Worm (Caenorhabditis elegans) whole organism, L1 larva: ENCODE measurements around the gene nhr-68.

Experiments used
- C04F5.9 ChIP-seq: sonication (generic microtip); optimal IDR thresholded peaks from 2 replicates; lab custom pipeline; 2016; ENCODE audit warnings: missing genetic modification characterization, missing compliant biosample characterization
- C34B4.2 ChIP-seq: sonication (generic microtip); optimal IDR thresholded peaks from 2 replicates; lab custom pipeline; 2017; ENCODE audit warnings: mild to moderate bottlenecking, missing genetic modification characterization, missing compliant biosample characterization
- ceh-63 ChIP-seq: fragments of 200-800 bp; sonication (Bioruptor generic); optimal IDR thresholded peaks from 2 replicates; lab custom pipeline; 2018; ENCODE audit warnings: mild to moderate bottlenecking, missing genetic modification characterization, missing compliant biosample characterization
- ceh-82 ChIP-seq, 3 experiments: fragments of 150-350 bp in 1 of 3; sonication (generic microtip) in 2 of 3; optimal IDR thresholded peaks; 2 replicates each; lab custom pipeline; 2014 to 2017; ENCODE audit warnings: missing biosample characterization in 3 of 3, missing genetic modification characterization in 3 of 3
- ceh-88 ChIP-seq: fragments of 200-800 bp; sonication (Bioruptor generic); IDR thresholded peaks from 2 replicates; pipeline ENCODE4 v1.3.6; 2022; ENCODE audit warnings: missing genetic modification characterization, missing compliant biosample characterization
- efl-1 ChIP-seq, 4 experiments: fragments of 150-350 bp; optimal IDR thresholded peaks in 3 of 4; peaks in 1 of 4; 1 replicate in 1 of 4; 2 replicates in 3 of 4; lab custom pipeline; 2014; ENCODE audit warnings: missing biosample characterization in 2 of 4, missing genetic modification characterization in 2 of 4, missing genetic modification reagents in 2 of 4
- egl-13 ChIP-seq: sonication (generic microtip); optimal IDR thresholded peaks from 2 replicates; lab custom pipeline; 2016; ENCODE audit warnings: missing genotype, missing genetic modification reagents, missing genetic modification characterization, missing compliant biosample characterization
- egl-27 ChIP-seq, 2 experiments: fragments of 150-350 bp in 1 of 2; sonication (generic microtip); optimal IDR thresholded peaks; 3 replicates each; lab custom pipeline; 2017 to 2018; ENCODE audit warnings: missing biosample characterization in 2 of 2, missing genetic modification characterization in 2 of 2, missing genetic modification reagents in 2 of 2
- elt-2 ChIP-seq: sonication (generic microtip); optimal IDR thresholded peaks from 2 replicates; lab custom pipeline; 2016; ENCODE audit warnings: missing genetic modification characterization, mild to moderate bottlenecking, inconsistent platforms, missing compliant biosample characterization, missing genetic modification reagents
- ets-5 ChIP-seq: fragments of 200-800 bp; sonication (Bioruptor generic); IDR thresholded peaks from 2 replicates; pipeline ENCODE4 v1.3.6; 2022; ENCODE audit warnings: missing genetic modification characterization, missing compliant biosample characterization
- irx-1 ChIP-seq: sonication (generic microtip); optimal IDR thresholded peaks from 2 replicates; lab custom pipeline; 2016; ENCODE audit warnings: missing genetic modification characterization, missing compliant biosample characterization
- lin-13 ChIP-seq: fragments of 150-350 bp; optimal IDR thresholded peaks from 2 replicates; lab custom pipeline; 2014; ENCODE audit warnings: missing biosample characterization, missing genetic modification reagents, missing genetic modification characterization
- lin-14 ChIP-seq: fragments of 200-800 bp; sonication (Bioruptor generic); optimal IDR thresholded peaks from 2 replicates; lab custom pipeline; 2018; ENCODE audit warnings: mild to moderate bottlenecking, missing genetic modification characterization, moderate library complexity, missing compliant biosample characterization
- lin-39 ChIP-seq: fragments of 150-350 bp; optimal IDR thresholded peaks from 2 replicates; lab custom pipeline; 2014; ENCODE audit warnings: missing biosample characterization, missing genetic modification reagents, missing genetic modification characterization
- lir-3 ChIP-seq: sonication (generic microtip); optimal IDR thresholded peaks from 2 replicates; lab custom pipeline; 2016; ENCODE audit warnings: mild to moderate bottlenecking, missing genetic modification characterization, moderate library complexity, missing compliant biosample characterization; ENCODE audit not compliant: poor library complexity
- lsy-2 ChIP-seq, 2 experiments: fragments of 150-350 bp; optimal IDR thresholded peaks; 2 replicates each; lab custom pipeline; 2014; ENCODE audit warnings: missing biosample characterization in 2 of 2, missing genetic modification characterization in 2 of 2
- mab-9 ChIP-seq: fragments of 200-800 bp; sonication (Bioruptor generic); IDR thresholded peaks from 2 replicates; pipeline ENCODE4 v1.3.6; 2022; ENCODE audit warnings: missing genetic modification reagents, missing genetic modification characterization, missing compliant biosample characterization
- mdl-1 ChIP-seq, 2 experiments: fragments of 150-350 bp; optimal IDR thresholded peaks; 2 replicates each; lab custom pipeline; 2014 to 2017; ENCODE audit warnings: missing biosample characterization in 2 of 2, missing genetic modification characterization in 2 of 2, inconsistent platforms in 1 of 2
- mef-2 ChIP-seq: fragments of 150-350 bp; optimal IDR thresholded peaks from 2 replicates; lab custom pipeline; 2014; ENCODE audit warnings: missing biosample characterization, missing genetic modification characterization
- mep-1 ChIP-seq: fragments of 150-350 bp; optimal IDR thresholded peaks from 2 replicates; lab custom pipeline; 2014; ENCODE audit warnings: missing biosample characterization, missing genetic modification characterization
- nhr-20 ChIP-seq: sonication (generic microtip); optimal IDR thresholded peaks from 2 replicates; lab custom pipeline; 2016; ENCODE audit warnings: mild to moderate bottlenecking, missing genetic modification characterization, missing compliant biosample characterization
- nhr-237 ChIP-seq: fragments of 150-350 bp; optimal IDR thresholded peaks from 2 replicates; lab custom pipeline; 2014; ENCODE audit warnings: missing biosample characterization, missing genetic modification characterization
- nhr-28 ChIP-seq: fragments of 150-350 bp; optimal IDR thresholded peaks from 2 replicates; lab custom pipeline; 2014; ENCODE audit warnings: missing biosample characterization, missing genetic modification characterization
- nhr-71 ChIP-seq: sonication (generic microtip); optimal IDR thresholded peaks from 2 replicates; lab custom pipeline; 2016; ENCODE audit warnings: mild to moderate bottlenecking, missing genetic modification characterization, moderate library complexity, missing compliant biosample characterization
- nhr-77 ChIP-seq: fragments of 150-350 bp; optimal IDR thresholded peaks from 2 replicates; lab custom pipeline; 2014; ENCODE audit warnings: missing biosample characterization, missing genetic modification characterization
- pax-3 ChIP-seq: fragments of 200-800 bp; sonication (Bioruptor generic); optimal IDR thresholded peaks from 2 replicates; lab custom pipeline; 2018; ENCODE audit warnings: mild to moderate bottlenecking, missing genetic modification characterization, moderate library complexity, missing compliant biosample characterization
- skn-1 ChIP-seq: fragments of 150-350 bp; optimal IDR thresholded peaks from 2 replicates; lab custom pipeline; 2014; ENCODE audit warnings: missing biosample characterization, missing genetic modification characterization
- snu-23 ChIP-seq: sonication (generic microtip); optimal IDR thresholded peaks from 2 replicates; lab custom pipeline; 2016; ENCODE audit warnings: missing genetic modification characterization, missing compliant biosample characterization
- sox-4 ChIP-seq: sonication (generic microtip); optimal IDR thresholded peaks from 2 replicates; lab custom pipeline; 2016; ENCODE audit warnings: missing genetic modification characterization, missing compliant biosample characterization
- unc-62 ChIP-seq: fragments of 150-350 bp; optimal IDR thresholded peaks from 2 replicates; lab custom pipeline; 2014; ENCODE audit warnings: missing biosample characterization, missing genetic modification reagents, missing genetic modification characterization
- unc-86 ChIP-seq: sonication (generic microtip); optimal IDR thresholded peaks from 2 replicates; lab custom pipeline; 2016; ENCODE audit warnings: missing genetic modification characterization, missing compliant biosample characterization
- xbp-1 ChIP-seq: sonication (generic microtip); optimal IDR thresholded peaks from 2 replicates; lab custom pipeline; 2016; ENCODE audit warnings: missing genetic modification characterization, missing compliant biosample characterization
- zag-1 ChIP-seq: fragments of 150-350 bp; optimal IDR thresholded peaks from 2 replicates; lab custom pipeline; 2014; ENCODE audit warnings: missing biosample characterization, missing genetic modification characterization
- ztf-11 ChIP-seq, 2 experiments: sonication (generic microtip); optimal IDR thresholded peaks; 2 replicates each; lab custom pipeline; 2016 to 2017; ENCODE audit warnings: missing genetic modification characterization in 2 of 2, missing biosample characterization in 1 of 2, missing compliant biosample characterization in 1 of 2

The nhr-68 gene

DNA sequence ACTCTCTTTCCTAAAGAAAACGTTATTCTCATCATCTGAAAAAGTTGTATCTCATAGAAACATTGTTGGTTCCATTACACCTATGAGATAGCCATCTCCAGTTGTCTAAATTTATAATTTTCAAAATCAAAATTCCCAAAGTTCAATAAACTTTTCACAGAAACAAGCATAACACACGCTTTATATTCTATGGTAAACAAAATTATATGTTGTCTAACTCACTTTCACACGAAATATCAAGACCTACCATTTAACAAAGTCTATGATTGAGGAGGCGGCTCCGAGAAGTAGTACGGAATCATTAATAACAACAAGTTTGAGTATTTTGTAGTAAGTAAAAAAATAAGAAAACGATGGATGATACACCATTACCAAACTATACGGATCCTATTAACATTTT is 25.6 kb downstream of the nhr-68 start, which contains the start of gene srx-84:
TSS of gene srx-84 (plus strand) at position 301 of the 400 bp plus-strand sequence.
- TF ChIP-seq sox-4: no peak
- no peak for TF ChIP-seq unc-62 (GFP tag; lab: Kevin White, UChicago)
- TF ChIP-seq nhr-20 (tag; lab: Kevin White, UChicago): no peak
- no peak for TF ChIP-seq lin-13 (GFP tag; lab: Kevin White, UChicago)
- TF ChIP-seq lin-39 (tag; lab: Kevin White, UChicago): no peak
- no peak for TF ChIP-seq mep-1 (tag; lab: Kevin White, UChicago)
- no peak for TF ChIP-seq mef-2 (tag; lab: Kevin White, UChicago)
- TF ChIP-seq, all 84 proteins: peak for 0

DNA sequence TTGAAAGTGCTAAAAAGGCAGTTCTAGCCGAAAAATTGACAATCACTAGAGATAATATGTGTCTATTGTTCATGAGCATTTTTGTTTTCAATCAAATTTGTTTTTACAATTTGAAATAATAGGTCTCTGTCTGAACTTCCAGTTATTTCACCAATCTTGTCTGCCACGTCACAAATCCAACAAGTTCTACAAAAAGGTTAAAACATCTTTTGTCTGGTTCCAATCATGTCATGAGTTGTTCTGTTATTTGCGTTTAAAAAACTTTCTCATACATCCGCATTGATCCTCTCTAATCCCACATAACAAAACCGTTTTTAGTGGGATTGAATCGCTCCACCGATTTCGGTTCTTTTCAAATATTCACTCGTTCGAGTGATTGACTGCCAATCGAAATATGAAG is 27.6 kb downstream of the nhr-68 start, which contains the start of gene F35B12.9:
TSS of gene F35B12.9 (plus strand) at position 372 of the 400 bp plus-strand sequence.
- TF ChIP-seq ceh-88 (GFP tag; lab: Robert Waterston, UW): no peak
- no peak for TF ChIP-seq pax-3 (tag; lab: Kevin White, UChicago)
- no peak for TF ChIP-seq efl-1 (optimal IDR thresholded peaks at IDR 0.05; lab: Kevin White, UChicago)
- TF ChIP-seq efl-1 (GFP tag; optimal IDR thresholded peaks at IDR 0.05 in 1 of 2; lab: Kevin White, UChicago): peak in 1 of 2 experiments; percentile 60
- TF ChIP-seq zag-1 (tag; lab: Kevin White, UChicago): no peak
- TF ChIP-seq xbp-1 (tag; lab: Kevin White, UChicago): no peak

DNA sequence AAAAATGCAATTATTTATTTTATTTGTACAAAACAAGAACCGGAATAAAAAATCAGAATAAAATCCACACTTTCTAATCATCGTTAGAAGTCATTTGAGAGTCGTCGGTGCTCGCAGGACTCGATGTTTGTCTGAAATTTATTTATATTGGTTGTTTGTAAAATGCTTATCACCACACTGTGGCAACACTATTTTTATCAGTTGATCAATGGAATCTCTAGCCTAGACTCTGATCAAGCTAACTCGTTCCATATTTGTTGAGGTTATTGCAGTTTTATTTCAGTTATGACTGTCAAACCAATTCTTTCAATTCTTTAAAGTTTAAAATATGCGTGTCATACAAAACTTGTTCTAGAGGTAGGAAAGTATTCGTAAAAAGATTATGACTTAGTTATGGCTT is 31.2 kb downstream of the nhr-68 start, which contains the start of gene dhs-20:
TSS of gene dhs-20 (minus strand) at position 80 of the 400 bp plus-strand sequence.
- TF ChIP-seq mab-9 (no peak), elt-2 (tag; lab: Kevin White, UChicago) (peak; percentile 68)

DNA sequence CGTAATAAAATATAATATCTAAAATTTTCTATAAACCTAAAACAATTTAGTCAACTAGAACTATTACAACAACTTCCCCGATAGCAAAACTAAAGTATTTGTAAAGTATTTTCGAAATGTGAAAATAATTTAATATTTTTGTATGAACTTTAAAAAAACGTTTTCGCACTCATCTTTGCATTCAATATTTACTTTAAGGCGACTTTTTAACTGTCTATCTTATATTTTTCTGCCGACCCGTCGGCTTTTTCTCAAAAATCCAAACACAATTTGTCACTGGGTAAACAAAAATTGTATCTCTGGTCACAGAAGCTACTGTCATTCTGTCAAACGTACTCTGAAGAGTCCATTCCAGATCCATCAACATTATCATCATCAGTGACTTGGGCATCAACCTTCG is 32.0 kb downstream of the nhr-68 start:
- peak in 1 of 3 experiments; percentile 10 for TF ChIP-seq ceh-82 (tag; optimal IDR thresholded peaks at IDR 0.05; lab: Kevin White, UChicago)
- no peak for TF ChIP-seq nhr-71
- no peak for TF ChIP-seq ztf-11 (tag; optimal IDR thresholded peaks at IDR 0.05; lab: Kevin White, UChicago)
- peak; percentile 32 for TF ChIP-seq nhr-77 (tag; lab: Kevin White, UChicago)
- no peak for TF ChIP-seq pax-3 (tag; lab: Kevin White, UChicago)

DNA sequence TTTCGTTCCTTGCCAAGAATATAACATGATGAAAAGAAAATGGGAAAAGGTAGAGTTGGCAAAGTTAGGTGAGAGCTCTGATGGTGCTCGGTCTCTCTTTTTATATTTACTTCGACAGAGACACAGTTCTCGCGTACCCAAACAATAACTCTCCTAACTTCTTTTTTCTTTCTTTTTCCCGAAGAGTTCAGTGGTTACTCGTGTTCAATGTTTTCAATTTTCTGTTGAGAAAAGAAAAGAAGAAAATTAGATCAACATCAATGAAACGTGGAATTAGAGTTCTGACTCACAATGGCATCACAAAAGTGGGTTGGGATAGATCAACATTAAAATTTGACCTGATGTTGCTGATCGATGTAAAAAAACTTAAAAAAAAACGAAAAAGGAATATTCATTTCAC is 33.2 kb downstream of the nhr-68 start, which contains the start of gene idpp-16:
TSS of gene idpp-16 (minus strand) at position 101 of the 400 bp plus-strand sequence.
- TF ChIP-seq C34B4.2 (no peak), egl-13 (tag; lab: Kevin White, UChicago) (no peak), skn-1 (tag; lab: Kevin White, UChicago) (no peak), nhr-237 (no peak), mep-1 (tag; lab: Kevin White, UChicago) (no peak), mdl-1 (tag; optimal IDR thresholded peaks at IDR 0.05; lab: Kevin White, UChicago) (no peak), C04F5.9 (no peak), mab-9 (no peak), ets-5 (GFP tag; lab: Robert Waterston, UW) (no peak), egl-27 (tag; optimal IDR thresholded peaks at IDR 0.05; lab: Kevin White, UChicago) (no peak), irx-1 (no peak), snu-23 (GFP tag; lab: Kevin White, UChicago) (no peak), ceh-88 (GFP tag; lab: Robert Waterston, UW) (no peak), ceh-63 (GFP tag; lab: Kevin White, UChicago) (no peak), nhr-28 (tag; lab: Kevin White, UChicago) (no peak), unc-86 (tag; lab: Kevin White, UChicago) (no peak), lir-3 (tag; lab: Kevin White, UChicago) (no peak), lin-14 (GFP tag; lab: Kevin White, UChicago) (no peak), unc-62 (GFP tag; lab: Kevin White, UChicago) (no peak), lsy-2 (tag; optimal IDR thresholded peaks at IDR 0.05; lab: Kevin White, UChicago) (no peak)
